Fruit fly (Drosophila melanogaster) whole organism, embryonic: Measurements from ENCODE around the gene prtp.
A peak's percentile ranks its signal among the peaks of the same experiment; 100 is the strongest.

Experiments
- Atf-2 ChIP-seq: fragments of 200-800 bp; sonication (Bioruptor generic); optimal IDR thresholded peaks from 2 replicates; lab custom pipeline; 2016; ENCODE audit warnings: missing biosample characterization, missing genetic modification characterization
- Atf3 ChIP-seq: fragments of 200-800 bp; sonication (Bioruptor generic); optimal IDR thresholded peaks from 3 replicates; lab custom pipeline; 2016; ENCODE audit warnings: missing biosample characterization, missing genetic modification characterization
- C15 ChIP-seq: fragments of 200-800 bp; sonication (Bioruptor generic); IDR thresholded peaks from 3 replicates; pipeline ENCODE4 v1.3.6; 2022; ENCODE audit warnings: missing biosample characterization, missing genetic modification characterization
- CG10274 ChIP-seq: fragments of 200-800 bp; sonication (Bioruptor generic); optimal IDR thresholded peaks from 3 replicates; lab custom pipeline; 2017; ENCODE audit warnings: missing biosample characterization, mild to moderate bottlenecking, missing genetic modification characterization
- CG10462 ChIP-seq: fragments of 200-800 bp; sonication (Bioruptor generic); optimal IDR thresholded peaks from 2 replicates; lab custom pipeline; 2016; ENCODE audit warnings: missing biosample characterization, missing genetic modification characterization
- CG11560 ChIP-seq: fragments of 200-800 bp; sonication (Bioruptor generic); IDR thresholded peaks from 3 replicates; pipeline ENCODE4 v1.3.6; 2022; ENCODE audit warnings: missing biosample characterization, missing genetic modification characterization
- CG12104 ChIP-seq: fragments of 200-800 bp; sonication (Bioruptor generic); optimal IDR thresholded peaks from 3 replicates; lab custom pipeline; 2016; ENCODE audit warnings: missing biosample characterization, missing genetic modification characterization
- CG12219 ChIP-seq: fragments of 200-800 bp; sonication (Bioruptor generic); optimal IDR thresholded peaks from 3 replicates; lab custom pipeline; 2018; ENCODE audit warnings: missing biosample characterization, mild to moderate bottlenecking, missing genetic modification characterization
- CG15073 ChIP-seq: fragments of 200-800 bp; sonication (Bioruptor generic); optimal IDR thresholded peaks from 2 replicates; lab custom pipeline; 2016; ENCODE audit warnings: missing biosample characterization, missing genetic modification characterization
- CG17612 ChIP-seq: fragments of 200-800 bp; sonication (Bioruptor generic); IDR thresholded peaks from 2 replicates; pipeline ENCODE4 v1.3.6; 2022; ENCODE audit warnings: missing biosample characterization, missing genetic modification characterization
- CG17829 ChIP-seq: fragments of 200-800 bp; optimal IDR thresholded peaks from 2 replicates; lab custom pipeline; 2019; ENCODE audit warnings: missing biosample characterization, mild to moderate bottlenecking, missing genetic modification characterization, moderate library complexity
- CG2116 ChIP-seq: fragments of 200-800 bp; sonication (Bioruptor generic); optimal IDR thresholded peaks from 3 replicates; lab custom pipeline; 2018; ENCODE audit warnings: missing biosample characterization, mild to moderate bottlenecking, missing genetic modification characterization
- CG2199 ChIP-seq: fragments of 200-800 bp; sonication (Bioruptor generic); IDR thresholded peaks from 3 replicates; pipeline ENCODE4 v1.3.6; 2022; ENCODE audit warnings: missing biosample characterization, missing genetic modification characterization
- CG2678 ChIP-seq: fragments of 200-800 bp; sonication (Bioruptor generic); optimal IDR thresholded peaks from 3 replicates; lab custom pipeline; 2019; ENCODE audit warnings: missing biosample characterization, mild to moderate bottlenecking, missing genetic modification characterization, moderate library complexity
- CG3281 ChIP-seq: fragments of 200-800 bp; sonication (Bioruptor generic); optimal IDR thresholded peaks from 3 replicates; lab custom pipeline; 2017; ENCODE audit warnings: missing biosample characterization, mild to moderate bottlenecking, missing genetic modification characterization
- CG4820 ChIP-seq: fragments of 200-800 bp; sonication (Bioruptor generic); optimal IDR thresholded peaks from 3 replicates; lab custom pipeline; 2016; ENCODE audit warnings: missing biosample characterization, missing genetic modification characterization
- CG6854 ChIP-seq: fragments of 200-800 bp; sonication (Bioruptor generic); optimal IDR thresholded peaks from 3 replicates; lab custom pipeline; 2017; ENCODE audit warnings: missing biosample characterization, mild to moderate bottlenecking, missing genetic modification characterization
- CG7987 ChIP-seq: fragments of 200-800 bp; sonication (Bioruptor generic); optimal IDR thresholded peaks from 2 replicates; lab custom pipeline; 2018; ENCODE audit warnings: missing biosample characterization, mild to moderate bottlenecking, missing genetic modification characterization, moderate library complexity
- CG8290 ChIP-seq, 3 experiments: fragments of 200-800 bp; sonication (Bioruptor generic); optimal IDR thresholded peaks; 2 replicates each; lab custom pipeline; 2016 to 2019; ENCODE audit warnings: missing biosample characterization in 3 of 3, missing genetic modification characterization in 3 of 3, mild to moderate bottlenecking in 2 of 3, moderate library complexity in 1 of 3
- CG8765 ChIP-seq: fragments of 200-800 bp; sonication (Bioruptor generic); IDR thresholded peaks from 2 replicates; pipeline ENCODE4 v1.3.6; 2022; ENCODE audit warnings: missing biosample characterization, missing genetic modification characterization
- CG8924 ChIP-seq: fragments of 200-800 bp; optimal IDR thresholded peaks from 3 replicates; lab custom pipeline; 2019; ENCODE audit warnings: missing biosample characterization, mild to moderate bottlenecking, missing genetic modification characterization, moderate library complexity
- CTCF ChIP-seq: fragments of 200-800 bp; sonication (Bioruptor generic); optimal IDR thresholded peaks from 2 replicates; lab custom pipeline; 2017; ENCODE audit warnings: missing biosample characterization, mild to moderate bottlenecking, missing genetic modification characterization, moderate library complexity
- Ets65A ChIP-seq: fragments of 200-800 bp; sonication (Bioruptor generic); peaks from one replicate; lab custom pipeline; 2016; ENCODE audit warnings: missing biosample characterization, missing genetic modification characterization
- HLH4C ChIP-seq: fragments of 200-800 bp; sonication (Bioruptor generic); IDR thresholded peaks from 3 replicates; pipeline ENCODE4 v1.3.6; 2022; ENCODE audit warnings: missing biosample characterization, missing genetic modification characterization; ENCODE audit not compliant: partially characterized antibody
- Hr51 ChIP-seq, 2 experiments: fragments of 200-800 bp; sonication (Bioruptor generic); optimal IDR thresholded peaks; 2 replicates in 1 of 2; 3 replicates in 1 of 2; lab custom pipeline; 2016 to 2018; ENCODE audit warnings: missing biosample characterization in 2 of 2, missing genetic modification characterization in 2 of 2, mild to moderate bottlenecking in 1 of 2, moderate library complexity in 1 of 2
- Hsf ChIP-seq: fragments of 200-800 bp; sonication (Bioruptor generic); optimal IDR thresholded peaks from 3 replicates; lab custom pipeline; 2016; ENCODE audit warnings: missing biosample characterization, missing genetic modification characterization
- MESR4 ChIP-seq: fragments of 200-800 bp; sonication (Bioruptor generic); optimal IDR thresholded peaks from 2 replicates; lab custom pipeline; 2018; ENCODE audit warnings: missing biosample characterization, mild to moderate bottlenecking, missing genetic modification characterization, moderate library complexity
- MTF-1 ChIP-seq: fragments of 200-800 bp; sonication (Bioruptor generic); optimal IDR thresholded peaks from 2 replicates; lab custom pipeline; 2018; ENCODE audit warnings: missing biosample characterization, mild to moderate bottlenecking, missing genetic modification characterization, borderline replicate concordance
- Oaz ChIP-seq: fragments of 200-800 bp; sonication (Bioruptor generic); IDR thresholded peaks from 2 replicates; pipeline ENCODE4 v1.3.6; 2022; ENCODE audit warnings: missing biosample characterization, missing genetic modification characterization
- Oli ChIP-seq: fragments of 200-800 bp; sonication (Bioruptor generic); optimal IDR thresholded peaks from 2 replicates; lab custom pipeline; 2018; ENCODE audit warnings: missing biosample characterization, mild to moderate bottlenecking, missing genetic modification characterization, moderate library complexity
- abd-A ChIP-seq: fragments of 200-800 bp; sonication (Bioruptor generic); optimal IDR thresholded peaks from 3 replicates; lab custom pipeline; 2019; ENCODE audit warnings: missing biosample characterization, mild to moderate bottlenecking, missing genetic modification characterization, moderate library complexity
- ash1 ChIP-seq: fragments of 200-800 bp; sonication (Bioruptor generic); optimal IDR thresholded peaks from 2 replicates; lab custom pipeline; 2018; ENCODE audit warnings: missing biosample characterization, mild to moderate bottlenecking, missing genetic modification characterization
- cas ChIP-seq: fragments of 200-800 bp; sonication (Bioruptor generic); IDR thresholded peaks from 2 replicates; pipeline ENCODE4 v1.3.6; 2022; ENCODE audit warnings: missing biosample characterization, missing genetic modification characterization
- chinmo ChIP-seq: fragments of 200-800 bp; sonication (Bioruptor generic); IDR thresholded peaks from 4 replicates; pipeline ENCODE4 v1.3.6; 2022; ENCODE audit warnings: missing biosample characterization, missing genetic modification characterization; ENCODE audit not compliant: partially characterized antibody
- dysf ChIP-seq: fragments of 200-800 bp; sonication (Bioruptor generic); IDR thresholded peaks from 3 replicates; pipeline ENCODE4 v1.3.6; 2022; ENCODE audit warnings: missing biosample characterization, missing genetic modification characterization
- fd64A ChIP-seq: fragments of 200-800 bp; sonication (Bioruptor generic); optimal IDR thresholded peaks from 3 replicates; lab custom pipeline; 2018; ENCODE audit warnings: missing biosample characterization, mild to moderate bottlenecking, missing genetic modification characterization
- maf-S ChIP-seq: fragments of 200-800 bp; sonication (Bioruptor generic); optimal IDR thresholded peaks from 2 replicates; lab custom pipeline; 2016; ENCODE audit warnings: missing biosample characterization, missing genetic modification characterization
- mirr ChIP-seq: fragments of 200-800 bp; sonication (Bioruptor generic); optimal IDR thresholded peaks from 3 replicates; lab custom pipeline; 2018; ENCODE audit warnings: missing biosample characterization, mild to moderate bottlenecking, missing genetic modification characterization
- org-1 ChIP-seq: fragments of 200-800 bp; sonication (Bioruptor generic); optimal IDR thresholded peaks from 2 replicates; lab custom pipeline; 2017; ENCODE audit warnings: missing biosample characterization, missing genetic modification characterization
- otp ChIP-seq: fragments of 200-800 bp; sonication (Bioruptor generic); IDR thresholded peaks from 3 replicates; pipeline ENCODE4, ENCODE4 v1.3.6; 2022; ENCODE audit warnings: missing biosample characterization, missing genetic modification characterization
- peb ChIP-seq: fragments of 200-800 bp; sonication (Bioruptor generic); IDR thresholded peaks from 2 replicates; pipeline ENCODE4 v1.3.6; 2022; ENCODE audit warnings: missing biosample characterization, missing genetic modification characterization
- pfk ChIP-seq: fragments of 200-800 bp; sonication (Bioruptor generic); optimal IDR thresholded peaks from 2 replicates; lab custom pipeline; 2018; ENCODE audit warnings: missing biosample characterization, mild to moderate bottlenecking, missing genetic modification characterization, moderate library complexity
- pum ChIP-seq: fragments of 200-800 bp; sonication (Bioruptor generic); optimal IDR thresholded peaks from 2 replicates; lab custom pipeline; 2016; ENCODE audit warnings: missing biosample characterization, missing genetic modification characterization
- sima ChIP-seq: fragments of 200-800 bp; sonication (Bioruptor generic); optimal IDR thresholded peaks from 2 replicates; lab custom pipeline; 2016; ENCODE audit warnings: missing biosample characterization, missing genetic modification characterization
- sisA ChIP-seq: fragments of 200-800 bp; sonication (Bioruptor generic); IDR thresholded peaks from 2 replicates; pipeline ENCODE4 v1.3.6; 2022; ENCODE audit warnings: missing biosample characterization, missing genetic modification characterization
- sqz ChIP-seq: fragments of 200-800 bp; sonication (Bioruptor generic); optimal IDR thresholded peaks from 3 replicates; lab custom pipeline; 2018; ENCODE audit warnings: missing biosample characterization, mild to moderate bottlenecking, missing genetic modification characterization
- tx ChIP-seq: fragments of 200-800 bp; sonication (Bioruptor generic); optimal IDR thresholded peaks from 2 replicates; lab custom pipeline; 2016; ENCODE audit warnings: missing biosample characterization, missing genetic modification characterization
- vfl ChIP-seq: fragments of 200-800 bp; sonication (Bioruptor generic); optimal IDR thresholded peaks from 2 replicates; lab custom pipeline; 2016; ENCODE audit warnings: missing biosample characterization, missing genetic modification characterization

Gene prtp

DNA sequence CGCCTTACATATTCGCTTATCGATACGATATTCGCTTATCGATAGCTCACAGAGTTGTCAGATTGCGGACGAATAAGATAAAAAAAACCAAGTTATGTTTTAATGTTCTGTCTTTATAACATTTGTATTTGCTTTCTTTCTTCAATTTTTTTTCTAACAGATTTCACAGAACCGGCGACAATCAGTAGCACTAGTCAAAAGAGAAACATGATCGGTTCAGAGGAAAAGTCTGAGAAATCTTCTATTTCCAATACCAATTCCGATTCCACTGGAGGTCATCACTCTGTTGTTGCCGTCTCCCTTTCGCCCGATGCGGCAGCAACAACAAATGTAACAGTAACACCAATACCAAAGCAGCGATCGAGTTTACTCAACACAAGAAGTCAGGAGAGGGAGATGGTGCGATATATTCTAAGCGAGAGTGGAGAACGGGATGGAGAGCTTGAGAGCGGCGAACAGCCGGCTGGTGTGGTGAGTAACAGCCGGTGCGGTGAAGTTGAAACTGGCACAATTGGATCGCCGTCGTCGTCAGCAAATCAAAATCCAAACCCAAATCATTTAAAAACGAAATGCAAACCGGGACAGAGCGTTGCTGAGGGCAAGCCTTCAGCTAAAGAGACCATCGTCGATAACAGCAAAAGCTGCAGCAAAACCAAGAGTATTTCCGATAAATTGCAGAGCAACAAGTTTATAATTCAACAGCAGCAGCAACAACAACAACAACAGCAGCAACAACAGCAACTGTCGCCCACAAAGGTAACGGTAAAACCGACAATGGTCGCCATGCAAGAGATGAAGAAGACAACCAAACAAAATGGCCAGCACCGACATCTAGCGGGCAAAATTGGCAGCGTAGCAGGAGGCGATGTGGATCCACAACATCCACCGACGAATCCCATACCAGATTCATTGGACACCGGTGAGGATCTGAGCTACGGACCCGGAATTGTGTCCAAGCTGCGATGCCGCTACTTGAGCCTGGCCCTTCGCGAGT lies 34.7 kb upstream of the prtp start (continued):
- TF ChIP-seq CG8924 (tag; lab: Kevin White, UChicago) (peak; percentile 76), abd-A (peak; percentile 31), dysf (GFP tag; lab: Robert Waterston, UW) (peak; percentile 48; the same call in 2 of the 3 replicates), CG17829 (tag; lab: Kevin White, UChicago) (peak; percentile 62), C15 (GFP tag; lab: Robert Waterston, UW) (no peak), Atf3 (GFP tag; lab: Kevin White, UChicago) (peak; percentile 23), CG10274 (peak; percentile 41), maf-S (GFP tag; lab: Kevin White, UChicago) (peak; percentile 66), pfk (GFP tag; lab: Kevin White, UChicago) (peak; percentile 33), Hsf (GFP tag; lab: Kevin White, UChicago) (peak; percentile 53), fd64A (GFP tag; lab: Kevin White, UChicago) (no peak), otp (GFP tag; lab: Robert Waterston, UW) (no peak), vfl (peak; percentile 44), ash1 (GFP tag; lab: Kevin White, UChicago) (no peak), CG2199 (GFP tag; lab: Robert Waterston, UW) (no peak), CG10462 (GFP tag; lab: Kevin White, UChicago) (peak; percentile 49), pum (GFP tag; lab: Kevin White, UChicago) (peak; percentile 62), CG3281 (peak; percentile 71), sqz (GFP tag; lab: Kevin White, UChicago) (peak; percentile 19), CG12104 (peak; percentile 50), mirr (GFP tag; lab: Kevin White, UChicago) (peak; percentile 73), peb (no peak), sima (GFP tag; lab: Kevin White, UChicago) (no peak), CG7987 (GFP tag; lab: Kevin White, UChicago) (peak; percentile 63), CG4820 (peak; percentile 47), CG8290 (GFP tag; optimal IDR thresholded peaks at IDR 0.05; lab: Kevin White, UChicago) (peak; percentile 72), CG8290 (tag; optimal IDR thresholded peaks at IDR 0.05; lab: Kevin White, UChicago) (peak; percentile 77 to 89), MTF-1 (GFP tag; lab: Kevin White, UChicago) (no peak), CG2678 (peak; percentile 74), CG8765 (GFP tag; lab: Robert Waterston, UW) (no peak), MESR4 (GFP tag; lab: Kevin White, UChicago) (peak; percentile 34), Atf-2 (GFP tag; lab: Kevin White, UChicago) (no peak), CG2116 (GFP tag; lab: Kevin White, UChicago) (peak; percentile 79), tx (GFP tag; lab: Kevin White, UChicago) (peak; percentile 71), CG6854 (peak; percentile 41), CG12219 (GFP tag; lab: Kevin White, UChicago) (no peak), Ets65A (GFP tag; lab: Kevin White, UChicago) (peak; percentile 93), Oli (tag; lab: Kevin White, UChicago) (peak; percentile 48), CG11560 (0 out of 3 replicates have a peak, but pooled peaks have one; percentile 15), Hr51 (GFP tag; optimal IDR thresholded peaks at IDR 0.05; lab: Kevin White, UChicago) (peak; percentile 24 to 59), org-1 (GFP tag; lab: Kevin White, UChicago) (no peak), Oaz (no peak), CG15073 (GFP tag; lab: Kevin White, UChicago) (no peak), CG17612 (GFP tag; lab: Robert Waterston, UW) (no peak), cas (no peak), chinmo (GFP tag; lab: Robert Waterston, UW) (peak; percentile 91; the same call in 2 of the 4 replicates), CTCF (GFP tag; lab: Kevin White, UChicago) (peak; percentile 87), HLH4C (GFP tag; lab: Robert Waterston, UW) (peak; percentile 40; the same call in 2 of the 3 replicates), sisA (GFP tag; lab: Robert Waterston, UW) (peak; percentile 36; the same call in 1 of the 2 replicates)
